Fruit fly (Drosophila melanogaster) whole organism, wandering third instar larva: Measurements from ENCODE around the gene HisRS.

Experiments used
- GATAd ChIP-seq: sonication (Bioruptor generic); optimal IDR thresholded peaks from 2 replicates; lab custom pipeline; 2016; ENCODE audit warnings: missing biosample characterization, missing genetic modification characterization
- Hr83 ChIP-seq: fragments of 200-300 bp; sonication (Bioruptor generic); optimal IDR thresholded peaks from 2 replicates; lab custom pipeline; 2016; ENCODE audit warnings: missing biosample characterization, mild to moderate bottlenecking, missing genetic modification characterization, moderate library complexity; ENCODE audit not compliant: poor library complexity, severe bottlenecking
- Mio ChIP-seq: sonication (Bioruptor generic); optimal IDR thresholded peaks from 2 replicates; lab custom pipeline; 2016; ENCODE audit warnings: missing biosample characterization, missing genetic modification characterization
- N ChIP-seq: fragments of >200 bp; optimal IDR thresholded peaks from 2 replicates; lab custom pipeline; 2018; ENCODE audit warnings: missing biosample characterization, missing external identifiers, missing genetic modification characterization
- Rel ChIP-seq, 2 experiments: fragments of 200-800 bp; sonication (Bioruptor generic) in 1 of 2; optimal IDR thresholded peaks; 2 replicates in 1 of 2; 3 replicates in 1 of 2; lab custom pipeline; 2016 to 2019; ENCODE audit warnings: mild to moderate bottlenecking in 2 of 2, missing biosample characterization in 2 of 2, missing genetic modification characterization in 2 of 2, moderate library complexity in 1 of 2
- Vsx2 ChIP-seq: fragments of 200-300, 225-300 bp; sonication (Bioruptor generic); optimal IDR thresholded peaks from 2 replicates; lab custom pipeline; 2018; ENCODE audit warnings: missing biosample characterization, missing genetic modification characterization; ENCODE audit not compliant: partially characterized antibody
- h ChIP-seq: fragments of 200-800 bp; sonication (Bioruptor generic); optimal IDR thresholded peaks from 3 replicates; lab custom pipeline; 2016; ENCODE audit warnings: missing biosample characterization, mild to moderate bottlenecking, missing genetic modification characterization
- pan ChIP-seq: fragments of >200 bp; optimal IDR thresholded peaks from 2 replicates; lab custom pipeline; 2017
- psq ChIP-seq: fragments of 200-800 bp; sonication (Bioruptor generic); optimal IDR thresholded peaks from 3 replicates; lab custom pipeline; 2017; ENCODE audit warnings: missing biosample characterization, mild to moderate bottlenecking, missing genetic modification characterization, moderate library complexity
- rgr ChIP-seq: fragments of 200-800 bp; sonication (Bioruptor generic); optimal IDR thresholded peaks from 3 replicates; lab custom pipeline; 2016; ENCODE audit warnings: missing biosample characterization, mild to moderate bottlenecking, missing genetic modification characterization

DNA sequence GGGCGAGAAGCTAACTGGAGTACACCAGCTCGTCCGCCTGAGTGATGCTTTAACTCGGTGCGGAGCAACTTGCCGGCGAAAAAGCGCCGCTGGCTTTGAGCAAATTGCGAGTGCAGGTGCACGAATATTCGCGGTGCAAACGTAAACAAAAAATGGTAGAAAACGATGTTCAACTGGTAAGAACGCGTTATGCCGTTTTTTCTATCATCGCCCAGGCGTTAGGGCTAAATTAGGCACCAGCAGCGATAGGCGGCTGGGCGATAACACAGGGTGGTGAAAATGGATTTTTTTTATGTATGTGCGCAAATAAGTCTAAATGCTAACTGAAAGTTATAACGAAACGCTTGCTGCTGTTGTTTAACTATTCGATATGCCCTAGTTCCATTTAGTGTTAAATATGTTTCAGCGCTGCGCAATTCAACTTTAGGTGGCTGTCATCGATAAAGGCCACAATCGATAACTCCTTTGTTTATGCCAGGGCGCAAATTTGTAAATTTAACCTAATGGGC lies 15.5 kb upstream of the HisRS start, which contains the start of the genes Pgant7 and Xrcc2:
- TF ChIP-seq Hr83 (GFP tag; lab: Kevin White, UChicago): no peak
- TF ChIP-seq N (GFP tag; lab: Kevin White, UChicago): no peak
- no peak for TF ChIP-seq pan
- TF ChIP-seq Vsx2: no peak
- TF ChIP-seq Rel (GFP tag; optimal IDR thresholded peaks at IDR 0.05; lab: Kevin White, UChicago): no peak
- no peak for TF ChIP-seq Rel (tag; optimal IDR thresholded peaks at IDR 0.05; lab: Kevin White, UChicago)
- TF ChIP-seq Mio (GFP tag; lab: Kevin White, UChicago): no peak
- no peak for TF ChIP-seq rgr (GFP tag; lab: Kevin White, UChicago)
- TF ChIP-seq h (GFP tag; lab: Kevin White, UChicago): no peak
- TF ChIP-seq psq (GFP tag; lab: Kevin White, UChicago): no peak
- TF ChIP-seq GATAd (GFP tag; lab: Kevin White, UChicago): no peak
